Worm (Caenorhabditis elegans) whole organism, mixed stage, embryonic: Measurements from ENCODE around the gene F57B1.9.

ENCODE experiments used
- blmp-1 ChIP-seq: fragments of 150-350 bp; optimal IDR thresholded peaks from 2 replicates; lab custom pipeline; 2014; ENCODE audit warnings: missing biosample characterization, missing genetic modification characterization
- ceh-39 ChIP-seq: fragments of 150-350 bp; optimal IDR thresholded peaks from 2 replicates; lab custom pipeline; 2014; ENCODE audit warnings: missing biosample characterization, missing genetic modification characterization
- mab-5 ChIP-seq: fragments of 150-350 bp; optimal IDR thresholded peaks from 2 replicates; lab custom pipeline; 2014; ENCODE audit warnings: missing biosample characterization, missing genetic modification characterization
- nhr-2 ChIP-seq: fragments of 150-350 bp; optimal IDR thresholded peaks from 2 replicates; lab custom pipeline; 2014; ENCODE audit warnings: missing biosample characterization, missing genetic modification characterization
- nhr-237 ChIP-seq: fragments of 150-350 bp; optimal IDR thresholded peaks from 2 replicates; lab custom pipeline; 2014; ENCODE audit warnings: missing biosample characterization, missing genetic modification characterization
- pha-4 ChIP-seq: fragments of 150-350 bp; optimal IDR thresholded peaks from 2 replicates; lab custom pipeline; 2018; ENCODE audit warnings: missing biosample characterization, missing genetic modification reagents, missing genetic modification characterization
- unc-62 ChIP-seq: fragments of 150-350 bp; optimal IDR thresholded peaks from 2 replicates; lab custom pipeline; 2014; ENCODE audit warnings: missing biosample characterization, missing genetic modification reagents, missing genetic modification characterization
- zip-8 ChIP-seq: fragments of 150-350 bp; optimal IDR thresholded peaks from 2 replicates; lab custom pipeline; 2014; ENCODE audit warnings: missing biosample characterization, missing genetic modification characterization
- ztf-11 ChIP-seq: fragments of 150-350 bp; optimal IDR thresholded peaks from 2 replicates; lab custom pipeline; 2014; ENCODE audit warnings: missing biosample characterization, missing genetic modification characterization

- TF ChIP-seq mab-5 (tag; lab: Kevin White, UChicago) = no peak
- no peak for TF ChIP-seq unc-62
- TF ChIP-seq ztf-11 (tag; lab: Kevin White, UChicago) = no peak
- TF ChIP-seq nhr-237 (tag; lab: Kevin White, UChicago) = no peak
- no peak for TF ChIP-seq nhr-2
- TF ChIP-seq blmp-1 (tag; lab: Kevin White, UChicago) = no peak
- TF ChIP-seq pha-4 (tag; lab: Kevin White, UChicago) = no peak
- TF ChIP-seq ceh-39 = no peak
- no peak for TF ChIP-seq zip-8 (tag; lab: Kevin White, UChicago)
Observed at ce11 chrV:13193488-13194042, 4.2 kb downstream of the F57B1.9 start, which contains the start of gene sun-1.
